Fruit fly (Drosophila melanogaster): Measurements from ENCODE around the gene CG46512.
"Not testable (repeated sequence)": the region's sequence is repeated elsewhere in the genome, so short reads cannot be mapped to it uniquely, and the experiment has no call there.

- not testable (repeated sequence) for TF ChIP-seq psq (optimal IDR thresholded peaks at IDR 0.05); usp (GFP tag; optimal IDR thresholded peaks at IDR 0.05); Dll (optimal IDR thresholded peaks at IDR 0.05)
Observed at dm6 chrX:22172341-22172740, 14.8 kb upstream of the CG46512 start, which contains the start of gene CG46509.
